Fruit fly (Drosophila melanogaster): ENCODE data around the gene CG10336.
A peak's percentile ranks its signal among the peaks of the same experiment; 100 is the strongest.

CG10336 gene

dm6 chr2L:18693877-18694723 lies 4.8 kb downstream of the CG10336 start (continued):
- no peak for TF ChIP-seq CG8281 (tag; optimal IDR thresholded peaks at IDR 0.05)
- peak; percentile 32 for TF ChIP-seq CTCF (GFP tag; optimal IDR thresholded peaks at IDR 0.05)
- peak; percentile 14 for TF ChIP-seq CG10147 (GFP tag; optimal IDR thresholded peaks at IDR 0.05)
- no peak for TF ChIP-seq Sin3A (optimal IDR thresholded peaks at IDR 0.05)
- TF ChIP-seq ranshi (GFP tag; IDR thresholded peaks at IDR 0.05), result peak; percentile 73
- TF ChIP-seq CG4820 (GFP tag; optimal IDR thresholded peaks at IDR 0.05), result peak; percentile 39
- peak; percentile 34 for TF ChIP-seq Dp (GFP tag; optimal IDR thresholded peaks at IDR 0.05)
- peak; percentile 42 for TF ChIP-seq CG12744 (GFP tag; optimal IDR thresholded peaks at IDR 0.05)
- TF ChIP-seq btn (GFP tag; optimal IDR thresholded peaks at IDR 0.05), result peak; percentile 12
- TF ChIP-seq dmrt11E (tag; optimal IDR thresholded peaks at IDR 0.05), result no peak
- TF ChIP-seq slou (GFP tag; optimal IDR thresholded peaks at IDR 0.05), result no peak
- TF ChIP-seq dpn (GFP tag; optimal IDR thresholded peaks at IDR 0.05), result peak; percentile 66 to 74
- TF ChIP-seq CG18619 (GFP tag; optimal IDR thresholded peaks at IDR 0.05), result peak; percentile 16
- TF ChIP-seq NFAT (GFP tag; IDR thresholded peaks at IDR 0.05), result peak; percentile 76
- no peak for TF ChIP-seq dati (GFP tag; IDR thresholded peaks at IDR 0.05)
- TF ChIP-seq sens-2 (GFP tag; IDR thresholded peaks at IDR 0.05), result no peak
- TF ChIP-seq kay (GFP tag; optimal IDR thresholded peaks at IDR 0.05), result no peak
- peak; percentile 53 for TF ChIP-seq so (GFP tag; IDR thresholded peaks at IDR 0.05)
- TF ChIP-seq Ravus (GFP tag; IDR thresholded peaks at IDR 0.05), result no peak
- TF ChIP-seq danr (GFP tag; IDR thresholded peaks at IDR 0.05), result no peak
- no peak for TF ChIP-seq twi (tag; optimal IDR thresholded peaks at IDR 0.05)
- peak; percentile 79 for TF ChIP-seq CG10543 (GFP tag; optimal IDR thresholded peaks at IDR 0.05)
- peak; percentile 63 for TF ChIP-seq Meics (GFP tag; optimal IDR thresholded peaks at IDR 0.05)
- TF ChIP-seq ewg (GFP tag; optimal IDR thresholded peaks at IDR 0.05), result peak; percentile 6
- TF ChIP-seq CG3726 (GFP tag; IDR thresholded peaks at IDR 0.05), result no peak
- TF ChIP-seq grn (GFP tag; optimal IDR thresholded peaks at IDR 0.05), result peak; percentile 23
- no peak for TF ChIP-seq tll (GFP tag; optimal IDR thresholded peaks at IDR 0.05)
- no peak for TF ChIP-seq CG16813 (GFP tag; IDR thresholded peaks at IDR 0.05; ENCODE audit: partially characterized antibody)
- peak; percentile 69 for TF ChIP-seq CG34376 (GFP tag; optimal IDR thresholded peaks at IDR 0.05)
- TF ChIP-seq ATbp (GFP tag; optimal IDR thresholded peaks at IDR 0.05), result no peak
- TF ChIP-seq h (optimal IDR thresholded peaks at IDR 0.05), result no peak
- no peak for TF ChIP-seq HmgD (GFP tag; optimal IDR thresholded peaks at IDR 0.05)
- TF ChIP-seq CG10321 (GFP tag; IDR thresholded peaks at IDR 0.05), result peak; percentile 45; the same call in 1 of the 2 replicates
- TF ChIP-seq Ptx1 (GFP tag; IDR thresholded peaks at IDR 0.05), result peak; percentile 63
- TF ChIP-seq CG9215 (GFP tag; IDR thresholded peaks at IDR 0.05), result no peak
- no peak for TF ChIP-seq cas (GFP tag; IDR thresholded peaks at IDR 0.05)
- no peak; the same call in 2 of the 3 replicates for TF ChIP-seq CG34224 (GFP tag; IDR thresholded peaks at IDR 0.05; ENCODE audit: partially characterized antibody)
- no peak for TF ChIP-seq GATAe (GFP tag; conservative IDR thresholded peaks at IDR 0.05)
- TF ChIP-seq CG3065 (GFP tag; optimal IDR thresholded peaks at IDR 0.05), result no peak
- peak; percentile 81 for TF ChIP-seq lab (GFP tag; optimal IDR thresholded peaks at IDR 0.05)
- TF ChIP-seq CG6854 (GFP tag; optimal IDR thresholded peaks at IDR 0.05), result peak; percentile 2
- no peak for TF ChIP-seq CG4707 (GFP tag; optimal IDR thresholded peaks at IDR 0.05)
- peak; percentile 74 for TF ChIP-seq mirr (GFP tag; optimal IDR thresholded peaks at IDR 0.05)
- peak; percentile 62; the same call in 1 of the 2 replicates for TF ChIP-seq CG31441 (GFP tag; IDR thresholded peaks at IDR 0.05)
- no peak for TF ChIP-seq dan (GFP tag; IDR thresholded peaks at IDR 0.05)
- TF ChIP-seq Scr (GFP tag; IDR thresholded peaks at IDR 0.05; ENCODE audit: partially characterized antibody), result 0 out of 2 replicates have a peak, but pooled peaks have one; percentile 12
- no peak for TF ChIP-seq ac (GFP tag; optimal IDR thresholded peaks at IDR 0.05)
- no peak for TF ChIP-seq Mad (GFP tag; optimal IDR thresholded peaks at IDR 0.05)
- 0 out of 2 replicates have a peak, but pooled peaks have one; percentile 5 for TF ChIP-seq toy (GFP tag; IDR thresholded peaks at IDR 0.05)
- no peak for TF ChIP-seq Poxn (GFP tag; IDR thresholded peaks at IDR 0.05)
